Worm (Caenorhabditis elegans) whole organism, L3 larva: ENCODE results near the gene let-19.

Source experiments
- aly-2 ChIP-seq: fragments of 150-350 bp; optimal IDR thresholded peaks from 2 replicates; lab custom pipeline; 2014; ENCODE audit warnings: missing biosample characterization, missing genetic modification characterization
- ama-1 ChIP-seq: fragments of 150-350 bp; optimal IDR thresholded peaks from 2 replicates; lab custom pipeline; 2018
- ceh-16 ChIP-seq: sonication (generic microtip); optimal IDR thresholded peaks from 2 replicates; lab custom pipeline; 2017; ENCODE audit warnings: missing biosample characterization, missing genetic modification characterization
- ceh-82 ChIP-seq: fragments of 150-350 bp; optimal IDR thresholded peaks from 2 replicates; lab custom pipeline; 2014; ENCODE audit warnings: missing biosample characterization, missing genetic modification characterization
- daf-12 ChIP-seq: fragments of 150-350 bp; optimal IDR thresholded peaks from 2 replicates; lab custom pipeline; 2014; ENCODE audit warnings: missing biosample characterization, missing genetic modification reagents, missing genetic modification characterization
- egl-5 ChIP-seq: fragments of 150-350 bp; optimal IDR thresholded peaks from 2 replicates; lab custom pipeline; 2017; ENCODE audit warnings: missing biosample characterization, missing genetic modification reagents, missing genetic modification characterization, inconsistent platforms
- elt-1 ChIP-seq: fragments of 150-350 bp; optimal IDR thresholded peaks from 2 replicates; lab custom pipeline; 2014; ENCODE audit warnings: missing biosample characterization, missing genetic modification characterization
- elt-2 ChIP-seq: sonication (generic microtip); optimal IDR thresholded peaks from 2 replicates; lab custom pipeline; 2016; ENCODE audit warnings: missing genetic modification reagents, mild to moderate bottlenecking, missing genetic modification characterization, missing compliant biosample characterization
- elt-3 ChIP-seq, 3 experiments: fragments of 150-350 bp in 1 of 3; sonication (generic microtip) in 2 of 3; optimal IDR thresholded peaks; 2 replicates in 2 of 3; 4 replicates in 1 of 3; lab custom pipeline; 2014 to 2017; ENCODE audit warnings: missing biosample characterization in 3 of 3, missing genetic modification characterization in 3 of 3
- eor-1 ChIP-seq, 2 experiments: fragments of 150-350 bp; optimal IDR thresholded peaks; 2 replicates each; lab custom pipeline; 2014 to 2018; ENCODE audit warnings: missing biosample characterization in 2 of 2, missing genetic modification characterization in 2 of 2
- fkh-2 ChIP-seq: fragments of 150-350 bp; optimal IDR thresholded peaks from 2 replicates; lab custom pipeline; 2014; ENCODE audit warnings: missing biosample characterization, missing genetic modification reagents, missing genetic modification characterization
- fos-1 ChIP-seq: fragments of 150-350 bp; optimal IDR thresholded peaks from 2 replicates; lab custom pipeline; 2014; ENCODE audit warnings: missing biosample characterization, missing genetic modification characterization
- hmg-11 ChIP-seq: sonication (generic microtip); optimal IDR thresholded peaks from 2 replicates; lab custom pipeline; 2016; ENCODE audit warnings: missing genetic modification characterization, missing compliant biosample characterization
- jun-1 ChIP-seq: fragments of 150-350 bp; optimal IDR thresholded peaks from 2 replicates; lab custom pipeline; 2014; ENCODE audit warnings: missing biosample characterization, missing genetic modification reagents, missing genetic modification characterization
- lsy-12 ChIP-seq: sonication (generic microtip); optimal IDR thresholded peaks from 2 replicates; lab custom pipeline; 2016; ENCODE audit warnings: mild to moderate bottlenecking, missing genetic modification characterization, missing compliant biosample characterization
- mdl-1 ChIP-seq: fragments of 150-350 bp; optimal IDR thresholded peaks from 2 replicates; lab custom pipeline; 2014; ENCODE audit warnings: missing biosample characterization, missing genetic modification characterization
- nfya-1 ChIP-seq: sonication (generic microtip); optimal IDR thresholded peaks from 2 replicates; lab custom pipeline; 2017; ENCODE audit warnings: missing genetic modification characterization, mild to moderate bottlenecking, missing compliant biosample characterization, antibody characterized with exemption, moderate library complexity; ENCODE audit not compliant: insufficient read depth
- nhr-11 ChIP-seq: fragments of 150-350 bp; optimal IDR thresholded peaks from 2 replicates; lab custom pipeline; 2014; ENCODE audit warnings: missing biosample characterization, missing genetic modification characterization
- nhr-12 ChIP-seq: fragments of 150-350 bp; optimal IDR thresholded peaks from 2 replicates; lab custom pipeline; 2014; ENCODE audit warnings: missing biosample characterization, missing genetic modification characterization
- nhr-23 ChIP-seq: fragments of 150-350 bp; optimal IDR thresholded peaks from 2 replicates; lab custom pipeline; 2014; ENCODE audit warnings: missing biosample characterization, missing genetic modification reagents, missing genetic modification characterization
- nhr-25 ChIP-seq: sonication (generic microtip); optimal IDR thresholded peaks from 2 replicates; lab custom pipeline; 2017; ENCODE audit warnings: missing biosample characterization, missing genetic modification characterization
- nhr-28 ChIP-seq: fragments of 150-350 bp; optimal IDR thresholded peaks from 2 replicates; lab custom pipeline; 2014; ENCODE audit warnings: missing biosample characterization, missing genetic modification characterization
- nhr-43 ChIP-seq: sonication (generic microtip); optimal IDR thresholded peaks from 2 replicates; lab custom pipeline; 2016; ENCODE audit warnings: mild to moderate bottlenecking, missing genetic modification characterization, missing compliant biosample characterization; ENCODE audit not compliant: poor library complexity, severe bottlenecking
- nhr-67 ChIP-seq: fragments of 150-350 bp; optimal IDR thresholded peaks from 2 replicates; lab custom pipeline; 2014; ENCODE audit warnings: missing biosample characterization, missing genetic modification characterization
- nhr-76 ChIP-seq: fragments of 150-350 bp; sonication (generic microtip); optimal IDR thresholded peaks from 5 replicates; lab custom pipeline; 2014; ENCODE audit warnings: missing biosample characterization, missing genetic modification characterization
- pha-4 ChIP-seq: fragments of 150-350 bp; optimal IDR thresholded peaks from 2 replicates; lab custom pipeline; 2014; ENCODE audit warnings: missing biosample characterization, missing genetic modification reagents, missing genetic modification characterization
- pqm-1 ChIP-seq: fragments of 150-350 bp; optimal IDR thresholded peaks from 2 replicates; lab custom pipeline; 2017; ENCODE audit warnings: missing biosample characterization, missing genetic modification characterization, inconsistent platforms
- sea-2 ChIP-seq: fragments of 150-350 bp; sonication (generic microtip); optimal IDR thresholded peaks from 4 replicates; lab custom pipeline; 2014; ENCODE audit warnings: missing biosample characterization, missing genetic modification reagents, missing genetic modification characterization
- skn-1 ChIP-seq: fragments of 150-350 bp; optimal IDR thresholded peaks from 2 replicates; lab custom pipeline; 2014; ENCODE audit warnings: missing biosample characterization, missing genetic modification characterization
- snpc-4 ChIP-seq: fragments of 150-350 bp; optimal IDR thresholded peaks from 2 replicates; lab custom pipeline; 2014; ENCODE audit warnings: missing biosample characterization, missing genetic modification characterization
- unc-39 ChIP-seq: sonication (generic microtip); optimal IDR thresholded peaks from 4 replicates; lab custom pipeline; 2017; ENCODE audit warnings: missing biosample characterization, missing genetic modification characterization
- unc-62 ChIP-seq: fragments of 150-350 bp; sonication (generic microtip); optimal IDR thresholded peaks from 4 replicates; lab custom pipeline; 2014; ENCODE audit warnings: missing biosample characterization, missing genetic modification reagents, missing genetic modification characterization
- ztf-11 ChIP-seq: fragments of 150-350 bp; optimal IDR thresholded peaks from 2 replicates; lab custom pipeline; 2014; ENCODE audit warnings: missing biosample characterization, missing genetic modification characterization
- ztf-4 ChIP-seq: fragments of 150-350 bp; optimal IDR thresholded peaks from 2 replicates; lab custom pipeline; 2014; ENCODE audit warnings: missing biosample characterization, missing genetic modification characterization

The let-19 gene

DNA sequence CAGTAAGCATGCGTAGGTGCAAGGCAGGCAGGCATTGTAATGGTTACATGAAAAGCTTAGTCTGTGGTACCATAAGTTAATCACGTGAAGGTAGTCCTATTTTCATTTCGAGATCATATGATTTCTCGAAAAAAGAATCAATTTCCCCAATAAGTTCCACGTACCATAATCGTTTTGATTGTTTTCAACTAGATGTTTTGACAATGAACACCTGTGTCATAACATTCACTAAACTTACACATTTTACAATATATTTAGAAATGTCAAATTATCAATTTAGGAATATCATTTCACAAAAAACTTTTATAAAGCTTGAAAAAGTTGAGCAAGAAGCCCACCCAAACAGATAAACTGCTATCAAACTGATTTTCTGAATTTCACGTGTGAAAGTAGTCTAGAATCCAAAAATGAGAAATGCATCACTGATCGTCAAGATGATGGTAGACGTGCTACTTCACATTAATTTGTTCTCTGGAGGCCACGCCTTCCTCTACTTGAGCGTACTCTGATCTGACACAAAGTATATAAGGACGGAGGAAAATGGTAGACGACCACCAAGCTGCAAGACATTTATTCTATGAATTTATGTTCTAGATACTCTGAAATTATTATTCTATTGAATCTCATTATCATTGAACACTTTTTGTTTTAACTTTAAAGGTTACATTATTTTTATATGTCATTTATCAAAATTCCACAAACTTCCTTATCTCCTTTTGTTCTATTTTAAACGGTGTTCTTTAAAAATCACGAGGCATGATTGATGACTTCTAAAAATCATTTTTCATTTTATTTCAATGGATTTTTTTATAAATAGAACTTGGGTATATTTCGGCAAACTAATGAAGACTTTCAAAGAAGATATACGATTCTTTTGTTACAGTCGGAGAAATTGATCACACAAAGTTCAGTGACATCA is 48.5 kb downstream of the let-19 start, which contains the start of gene F46C5.10:
Gene F46C5.10, minus strand, starts transcription at position 51 of the 919 bp plus-strand sequence.
- TF ChIP-seq pqm-1 (tag; lab: Kevin White, UChicago) (no peak), nhr-23 (tag; lab: Kevin White, UChicago) (peak; percentile 69), nhr-76 (tag; lab: Kevin White, UChicago) (no peak), eor-1 (tag; optimal IDR thresholded peaks at IDR 0.05; lab: Kevin White, UChicago) (no peak), nhr-28 (tag; lab: Kevin White, UChicago) (peak; percentile 9), daf-12 (tag; lab: Kevin White, UChicago) (no peak), nhr-43 (tag; lab: Kevin White, UChicago) (peak; percentile 88), aly-2 (tag; lab: Kevin White, UChicago) (no peak), hmg-11 (no peak), nhr-25 (peak; percentile 49)

DNA sequence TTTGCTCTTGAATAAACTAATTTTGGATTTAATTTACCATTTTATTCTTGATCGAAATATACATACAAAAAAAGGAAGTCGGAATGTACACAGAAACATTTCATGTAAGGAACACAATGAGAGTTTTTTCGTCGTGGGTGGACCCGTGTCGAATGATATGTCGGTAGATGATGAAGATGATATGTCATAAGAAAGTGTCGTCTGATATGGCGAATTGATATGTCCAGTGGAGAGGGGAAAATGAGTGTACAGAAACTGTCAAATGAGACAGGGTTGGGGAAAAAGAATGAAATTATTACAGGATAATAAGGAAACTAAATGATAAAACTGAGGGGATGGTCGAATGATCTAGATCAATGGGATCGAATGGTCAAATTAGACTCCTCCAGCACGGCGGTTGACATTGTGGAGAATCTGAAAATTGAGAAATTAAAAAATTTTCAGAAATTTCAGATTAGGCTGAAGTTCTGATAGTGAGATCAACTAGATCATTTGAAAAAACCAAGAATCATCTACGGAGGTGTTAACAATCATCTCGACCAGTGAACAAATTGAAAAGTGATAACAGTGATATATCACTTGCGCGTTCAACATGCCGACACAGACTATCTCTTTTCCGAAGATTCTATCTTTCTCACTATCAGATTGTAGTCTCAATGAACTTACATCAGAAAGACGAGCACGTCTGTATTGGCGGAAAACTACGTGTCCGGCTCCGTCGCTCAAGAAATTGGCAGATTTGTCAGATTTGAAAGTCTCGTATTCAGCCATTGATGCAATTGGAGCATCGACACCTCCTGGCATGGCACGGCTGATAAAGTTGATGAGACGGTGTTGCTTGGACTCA is 49.6 kb downstream of the let-19 start:
- TF ChIP-seq ceh-82 (tag; lab: Kevin White, UChicago): no peak
- no peak for TF ChIP-seq nhr-12
- no peak for TF ChIP-seq hmg-11
- no peak for TF ChIP-seq snpc-4 (tag; lab: Kevin White, UChicago)
- TF ChIP-seq nhr-23 (tag; lab: Kevin White, UChicago): peak; percentile 25
- TF ChIP-seq jun-1 (tag; lab: Kevin White, UChicago): peak; percentile 40
- no peak for TF ChIP-seq sea-2 (GFP tag; lab: Kevin White, UChicago)
- peak; percentile 63 for TF ChIP-seq nhr-25
- peak; percentile 14 for TF ChIP-seq unc-62 (GFP tag; lab: Kevin White, UChicago)
- TF ChIP-seq ztf-4: peak; percentile 57
- TF ChIP-seq nhr-67 (tag; lab: Kevin White, UChicago): no peak
- peak; percentile 25 for TF ChIP-seq lsy-12
- peak; percentile 99 for TF ChIP-seq ama-1
- peak; percentile 84 for TF ChIP-seq nhr-43 (tag; lab: Kevin White, UChicago)
- TF ChIP-seq elt-3 (tag; optimal IDR thresholded peaks at IDR 0.05; lab: Kevin White, UChicago): peak in 1 of 3 experiments; percentile 71
- TF ChIP-seq ceh-16 (tag; lab: Kevin White, UChicago): peak; percentile 31

DNA sequence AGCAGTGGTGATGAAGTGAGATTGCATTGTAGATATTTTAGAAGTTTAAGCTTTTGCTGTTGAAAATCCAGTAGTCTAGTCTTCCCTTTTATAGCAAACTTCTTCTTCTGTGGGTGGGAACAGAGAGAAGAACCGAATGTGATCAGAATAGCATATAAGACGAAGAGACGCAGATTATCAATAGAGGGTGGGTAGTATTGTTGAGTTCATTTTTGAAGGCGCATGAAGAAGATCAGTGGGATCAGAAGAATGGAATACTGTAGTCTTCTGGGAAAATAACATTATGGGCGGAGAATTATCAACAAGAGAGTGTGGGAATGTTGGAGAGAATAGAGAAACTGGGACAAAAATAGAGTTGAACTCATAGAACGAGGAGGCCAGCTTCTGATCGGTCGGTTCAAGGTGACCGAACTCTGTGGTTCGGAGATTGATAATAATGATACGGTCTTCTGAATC is 50.4 kb downstream of the let-19 start, which contains the start of gene F46C5.1:
Gene F46C5.1, minus strand, starts transcription at position 51 of the 456 bp plus-strand sequence.
- TF ChIP-seq nhr-43 (tag; lab: Kevin White, UChicago) (peak; percentile 48), elt-1 (no peak), nfya-1 (peak; percentile 16), fkh-2 (tag; lab: Kevin White, UChicago) (no peak)

DNA sequence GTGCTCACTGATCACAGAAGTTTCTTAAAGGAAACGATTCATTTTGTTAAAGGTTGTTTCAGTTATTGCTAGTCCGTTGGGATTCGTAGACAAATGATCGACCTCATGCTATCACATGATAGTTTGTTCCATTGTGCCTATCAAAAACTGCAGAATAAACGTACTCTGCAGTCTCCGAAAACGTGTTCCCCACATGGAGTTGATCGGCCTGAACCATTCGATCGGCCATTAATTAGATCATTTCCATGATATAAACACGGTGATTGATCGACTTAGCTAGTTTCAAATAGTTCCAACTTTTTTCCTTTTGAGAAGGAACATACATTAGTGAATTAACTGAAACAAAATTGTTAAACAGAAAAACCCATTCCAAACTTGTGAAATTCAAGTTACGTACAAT is 51.9 kb downstream of the let-19 start:
- TF ChIP-seq ztf-11 (tag; lab: Kevin White, UChicago) (no peak), pqm-1 (tag; lab: Kevin White, UChicago) (peak; percentile 13), nhr-23 (tag; lab: Kevin White, UChicago) (peak; percentile 77), ztf-4 (no peak), nhr-43 (tag; lab: Kevin White, UChicago) (peak; percentile 99), nhr-25 (peak; percentile 63), mdl-1 (tag; lab: Kevin White, UChicago) (peak; percentile 45), jun-1 (tag; lab: Kevin White, UChicago) (peak; percentile 38)

DNA sequence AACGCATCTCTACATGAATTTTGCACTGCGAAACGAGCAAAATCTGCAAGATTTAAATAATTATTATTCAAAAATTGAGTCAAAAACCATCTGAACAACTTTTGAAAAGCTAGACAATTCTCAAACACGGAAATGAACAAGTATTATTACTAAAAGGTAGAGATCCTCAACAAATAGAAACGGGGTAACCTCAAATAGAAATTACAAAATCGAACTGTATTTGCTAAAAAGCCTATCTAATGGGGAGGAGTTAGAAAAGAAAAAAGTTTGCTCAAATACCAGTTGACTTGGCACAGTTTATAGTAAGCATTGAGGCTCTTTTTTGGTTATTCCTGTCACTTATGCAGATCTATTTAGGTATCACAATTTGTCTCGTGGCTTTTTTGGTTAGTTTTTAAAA is 55.0 kb downstream of the let-19 start, which contains the start of gene nas-25:
Gene nas-25, plus strand, starts transcription at position 301 of the 400 bp plus-strand sequence.
- TF ChIP-seq skn-1 (tag; lab: Kevin White, UChicago): no peak
- no peak for TF ChIP-seq nhr-43 (tag; lab: Kevin White, UChicago)
- no peak for TF ChIP-seq elt-3 (tag; optimal IDR thresholded peaks at IDR 0.05; lab: Kevin White, UChicago)
- no peak for TF ChIP-seq hmg-11
- TF ChIP-seq nhr-67 (tag; lab: Kevin White, UChicago): no peak
- TF ChIP-seq egl-5: no peak
- TF ChIP-seq pha-4 (tag; lab: Kevin White, UChicago): no peak
- no peak for TF ChIP-seq fos-1
- TF ChIP-seq ceh-16 (tag; lab: Kevin White, UChicago): no peak
- TF ChIP-seq pqm-1 (tag; lab: Kevin White, UChicago): no peak
- TF ChIP-seq unc-39 (tag; lab: Kevin White, UChicago): no peak
- TF ChIP-seq aly-2 (tag; lab: Kevin White, UChicago): no peak
- TF ChIP-seq mdl-1 (tag; lab: Kevin White, UChicago): no peak
- no peak for TF ChIP-seq nhr-11 (tag; lab: Kevin White, UChicago)
- TF ChIP-seq nhr-25: no peak
- TF ChIP-seq elt-2 (tag; lab: Kevin White, UChicago): no peak
- TF ChIP-seq nhr-12: no peak
- no peak for TF ChIP-seq nfya-1
- TF ChIP-seq daf-12 (tag; lab: Kevin White, UChicago): no peak
- no peak for TF ChIP-seq ama-1
